Worm (Caenorhabditis elegans) whole organism, L4 larva: ENCODE data around the gene atln-2.

Experiments used
- D1046.2 ChIP-seq: fragments of 200-800 bp; sonication (Bioruptor generic); IDR thresholded peaks from 2 replicates; pipeline ENCODE4 v1.3.6; 2022; ENCODE audit warnings: missing genetic modification characterization, missing compliant biosample characterization
- F37D6.2 ChIP-seq: sonication (generic microtip); optimal IDR thresholded peaks from 2 replicates; lab custom pipeline; 2016; ENCODE audit warnings: mild to moderate bottlenecking, missing genetic modification characterization, missing compliant biosample characterization
- T20F7.1 ChIP-seq: fragments of 200-800 bp; sonication (Bioruptor generic); optimal IDR thresholded peaks from 2 replicates; lab custom pipeline; 2018; ENCODE audit warnings: mild to moderate bottlenecking, missing genetic modification characterization, missing compliant biosample characterization
- T26A8.4 ChIP-seq: fragments of 200-800 bp; sonication (Bioruptor generic); IDR thresholded peaks from 2 replicates; pipeline ENCODE4 v1.3.6; 2022; ENCODE audit warnings: missing genetic modification characterization, missing compliant biosample characterization
- aha-1 ChIP-seq: fragments of 150-350 bp; peaks from one replicate; lab custom pipeline; 2014; ENCODE audit warnings: missing biosample characterization, missing genetic modification characterization
- arid-1 ChIP-seq: fragments of 200-800 bp; sonication (Bioruptor generic); conservative IDR thresholded peaks from 2 replicates; pipeline ENCODE4 v1.3.6; 2022; ENCODE audit warnings: missing genetic modification reagents, missing genetic modification characterization, missing compliant biosample characterization
- ceh-20 ChIP-seq: fragments of 200-800 bp; sonication (Bioruptor generic); IDR thresholded peaks from 2 replicates; pipeline ENCODE4 v1.3.6; 2022; ENCODE audit warnings: missing genetic modification reagents, missing genetic modification characterization, missing compliant biosample characterization
- ceh-32 ChIP-seq: sonication (generic microtip); optimal IDR thresholded peaks from 2 replicates; lab custom pipeline; 2016; ENCODE audit warnings: mild to moderate bottlenecking, missing genetic modification characterization, missing compliant biosample characterization; ENCODE audit not compliant: poor library complexity
- ceh-82 ChIP-seq: sonication (generic microtip); optimal IDR thresholded peaks from 2 replicates; lab custom pipeline; 2017; ENCODE audit warnings: missing biosample characterization, missing genetic modification characterization
- ctbp-1 ChIP-seq: fragments of 200-800 bp; sonication (Bioruptor generic); IDR thresholded peaks from 2 replicates; pipeline ENCODE4 v1.3.6; 2022; ENCODE audit warnings: missing genetic modification reagents, missing genetic modification characterization, missing compliant biosample characterization
- daf-16 ChIP-seq, 3 experiments: sonication (generic microtip); optimal IDR thresholded peaks; 2 replicates each; lab custom pipeline; 2016 to 2017; ENCODE audit warnings: missing genetic modification characterization in 3 of 3, missing genetic modification reagents in 3 of 3, mild to moderate bottlenecking in 2 of 3, missing compliant biosample characterization in 2 of 3, missing biosample characterization in 1 of 3, moderate library complexity in 1 of 3
- daf-19 ChIP-seq: fragments of 200-800 bp; sonication (Bioruptor generic); conservative IDR thresholded peaks from 2 replicates; pipeline ENCODE4 v1.3.6; 2022; ENCODE audit warnings: missing genetic modification characterization, missing compliant biosample characterization
- dmd-9 ChIP-seq: fragments of 200-800 bp; sonication (Bioruptor generic); IDR thresholded peaks from 2 replicates; pipeline ENCODE4 v1.3.6; 2022; ENCODE audit warnings: missing genetic modification reagents, missing genetic modification characterization, missing compliant biosample characterization
- egl-43 ChIP-seq: fragments of 200-800 bp; sonication (Bioruptor generic); IDR thresholded peaks from 2 replicates; pipeline ENCODE4 v1.3.6; 2022; ENCODE audit warnings: missing genetic modification reagents, missing genetic modification characterization, missing compliant biosample characterization
- hif-1 ChIP-seq, 2 experiments: sonication (generic microtip); optimal IDR thresholded peaks; 2 replicates each; lab custom pipeline; 2016 to 2017; ENCODE audit warnings: missing compliant biosample characterization in 2 of 2, missing genetic modification characterization in 2 of 2, missing genetic modification reagents in 2 of 2, missing genotype in 2 of 2, mild to moderate bottlenecking in 1 of 2
- hlh-30 ChIP-seq: sonication (generic microtip); optimal IDR thresholded peaks from 2 replicates; lab custom pipeline; 2017; ENCODE audit warnings: antibody characterized with exemption, mild to moderate bottlenecking, missing genetic modification characterization, missing compliant biosample characterization; ENCODE audit not compliant: insufficient read depth
- hmg-1.1 ChIP-seq: fragments of 200-800 bp; sonication (Bioruptor generic); IDR thresholded peaks from 2 replicates; pipeline ENCODE4 v1.3.6; 2022; ENCODE audit warnings: missing genetic modification reagents, missing genetic modification characterization, missing compliant biosample characterization
- jun-1 ChIP-seq: fragments of 150-350 bp; optimal IDR thresholded peaks from 2 replicates; lab custom pipeline; 2014; ENCODE audit warnings: missing biosample characterization, missing genetic modification reagents, missing genetic modification characterization
- lim-7 ChIP-seq: fragments of 200-800 bp; sonication (Bioruptor generic); IDR thresholded peaks from 2 replicates; pipeline ENCODE4 v1.3.6; 2022; ENCODE audit warnings: missing genetic modification characterization, missing compliant biosample characterization
- lin-15B ChIP-seq: fragments of 150-350 bp; sonication (generic microtip); optimal IDR thresholded peaks from 3 replicates; lab custom pipeline; 2014; ENCODE audit warnings: missing biosample characterization, missing genetic modification characterization
- lin-38 ChIP-seq: fragments of 200-800 bp; sonication (Bioruptor generic); IDR thresholded peaks from 2 replicates; pipeline ENCODE4 v1.3.6; 2022; ENCODE audit warnings: missing genetic modification reagents, missing genetic modification characterization, missing compliant biosample characterization
- madf-5 ChIP-seq, 2 experiments: fragments of 200-800 bp; sonication (Bioruptor generic); IDR thresholded peaks; 2 replicates each; pipeline ENCODE4 v1.3.6; 2022; ENCODE audit warnings: missing compliant biosample characterization in 2 of 2, missing genetic modification characterization in 2 of 2
- mdl-1 ChIP-seq, 2 experiments: fragments of 150-350 bp in 1 of 2; sonication (generic microtip) in 1 of 2; optimal IDR thresholded peaks; 2 replicates each; lab custom pipeline; 2014 to 2017; ENCODE audit warnings: missing biosample characterization in 2 of 2, missing genetic modification characterization in 2 of 2
- mes-2 ChIP-seq: sonication (generic microtip); optimal IDR thresholded peaks from 2 replicates; lab custom pipeline; 2016; ENCODE audit warnings: missing genotype, mild to moderate bottlenecking, missing genetic modification characterization, missing compliant biosample characterization; ENCODE audit not compliant: poor library complexity, severe bottlenecking
- mxl-3 ChIP-seq: fragments of 200-800 bp; sonication (Bioruptor generic); optimal IDR thresholded peaks from 2 replicates; lab custom pipeline; 2018; ENCODE audit warnings: mild to moderate bottlenecking, missing genetic modification characterization, missing compliant biosample characterization
- nhr-102 ChIP-seq: sonication (generic microtip); optimal IDR thresholded peaks from 2 replicates; lab custom pipeline; 2016; ENCODE audit warnings: mild to moderate bottlenecking, missing genetic modification characterization, moderate library complexity, missing compliant biosample characterization
- nhr-11 ChIP-seq: fragments of 150-350 bp; optimal IDR thresholded peaks from 2 replicates; lab custom pipeline; 2014; ENCODE audit warnings: missing biosample characterization, missing genetic modification characterization
- nhr-111 ChIP-seq: fragments of 200-800 bp; sonication (Bioruptor generic); optimal IDR thresholded peaks from 2 replicates; lab custom pipeline; 2018; ENCODE audit warnings: mild to moderate bottlenecking, missing genetic modification characterization, missing compliant biosample characterization
- nhr-41 ChIP-seq: fragments of 200-800 bp; sonication (Bioruptor generic); IDR thresholded peaks from 2 replicates; pipeline ENCODE4 v1.3.6; 2022; ENCODE audit warnings: missing genetic modification reagents, missing genetic modification characterization, missing compliant biosample characterization
- nhr-42 ChIP-seq: fragments of 200-800 bp; sonication (Bioruptor generic); IDR thresholded peaks from 2 replicates; pipeline ENCODE4 v1.3.6; 2022; ENCODE audit warnings: missing genetic modification characterization, missing compliant biosample characterization
- nhr-6 ChIP-seq: fragments of 150-350 bp; optimal IDR thresholded peaks from 2 replicates; lab custom pipeline; 2014; ENCODE audit warnings: missing biosample characterization, missing genetic modification characterization
- nhr-76 ChIP-seq: fragments of 150-350 bp; optimal IDR thresholded peaks from 2 replicates; lab custom pipeline; 2014; ENCODE audit warnings: missing biosample characterization, missing genetic modification characterization
- pqm-1 ChIP-seq: sonication (generic microtip); optimal IDR thresholded peaks from 2 replicates; lab custom pipeline; 2017; ENCODE audit warnings: missing biosample characterization, missing genetic modification characterization
- skn-1 ChIP-seq: fragments of 150-350 bp; optimal IDR thresholded peaks from 2 replicates; lab custom pipeline; 2014; ENCODE audit warnings: missing biosample characterization, missing genetic modification characterization
- snpc-1.2 ChIP-seq: fragments of 200-800 bp; sonication (Bioruptor generic); IDR thresholded peaks from 2 replicates; pipeline ENCODE4 v1.3.6; 2022; ENCODE audit warnings: missing genetic modification reagents, missing genetic modification characterization, missing compliant biosample characterization
- snpc-4 ChIP-seq: fragments of 150-350 bp; optimal IDR thresholded peaks from 2 replicates; lab custom pipeline; 2014; ENCODE audit warnings: missing biosample characterization, missing genetic modification characterization
- tag-97 ChIP-seq: fragments of 200-800 bp; sonication (Bioruptor generic); IDR thresholded peaks from 2 replicates; pipeline ENCODE4 v1.3.6; 2022; ENCODE audit warnings: missing genetic modification characterization, missing compliant biosample characterization
- unc-130 ChIP-seq: sonication (generic microtip); optimal IDR thresholded peaks from 2 replicates; lab custom pipeline; 2016; ENCODE audit warnings: missing genetic modification reagents, missing genetic modification characterization, missing compliant biosample characterization
- unc-39 ChIP-seq: sonication (generic microtip); optimal IDR thresholded peaks from 2 replicates; lab custom pipeline; 2017; ENCODE audit warnings: missing biosample characterization, missing genetic modification characterization
- zfp-2 ChIP-seq: sonication (generic microtip); optimal IDR thresholded peaks from 2 replicates; lab custom pipeline; 2016; ENCODE audit warnings: mild to moderate bottlenecking, missing genetic modification characterization, missing compliant biosample characterization
- zip-11 ChIP-seq: fragments of 200-800 bp; sonication (Bioruptor generic); IDR thresholded peaks from 2 replicates; pipeline ENCODE4 v1.3.6; 2022; ENCODE audit warnings: missing genetic modification characterization, missing compliant biosample characterization

The atln-2 gene

ce11 chrIV:15036974-15037373 lies 55.6 kb downstream of the atln-2 start, which contains the start of gene eef-1B.2 (continued):
- TF ChIP-seq D1046.2 (GFP tag; lab: Robert Waterston, UW) (no peak), dmd-9 (GFP tag; lab: Robert Waterston, UW) (no peak), T20F7.1 (no peak), hif-1 (tag; optimal IDR thresholded peaks at IDR 0.05; lab: Kevin White, UChicago) (no peak), jun-1 (tag; lab: Kevin White, UChicago) (no peak), nhr-42 (no peak), daf-19 (GFP tag; lab: Robert Waterston, UW) (no peak), aha-1 (tag; lab: Kevin White, UChicago) (peak; percentile 97), lim-7 (GFP tag; lab: Robert Waterston, UW) (no peak), nhr-41 (GFP tag; lab: Robert Waterston, UW) (no peak), daf-16 (GFP tag; optimal IDR thresholded peaks at IDR 0.05; lab: Kevin White, UChicago) (no peak), daf-16 (tag; optimal IDR thresholded peaks at IDR 0.05; lab: Kevin White, UChicago) (peak; percentile 8), nhr-102 (tag; lab: Kevin White, UChicago) (no peak), tag-97 (GFP tag; lab: Robert Waterston, UW) (no peak), ceh-32 (no peak), madf-5 (GFP tag; IDR thresholded peaks at IDR 0.05; lab: Robert Waterston, UW) (no peak), nhr-11 (tag; lab: Kevin White, UChicago) (peak; percentile 23), nhr-111 (no peak), zfp-2 (tag; lab: Kevin White, UChicago) (no peak), lin-38 (GFP tag; lab: Robert Waterston, UW) (peak; percentile 50), pqm-1 (tag; lab: Kevin White, UChicago) (no peak), mdl-1 (tag; optimal IDR thresholded peaks at IDR 0.05; lab: Kevin White, UChicago) (peak in 1 of 2 experiments; percentile 21), skn-1 (tag; lab: Kevin White, UChicago) (no peak), snpc-4 (tag; lab: Kevin White, UChicago) (no peak), nhr-76 (tag; lab: Kevin White, UChicago) (no peak), unc-130 (GFP tag; lab: Kevin White, UChicago) (no peak), ceh-82 (no peak), arid-1 (GFP tag; lab: Robert Waterston, UW) (no peak), ctbp-1 (GFP tag; lab: Robert Waterston, UW) (no peak), F37D6.2 (tag; lab: Kevin White, UChicago) (no peak), mes-2 (tag; lab: Kevin White, UChicago) (peak; percentile 80), hlh-30 (tag; lab: Kevin White, UChicago) (peak; percentile 76), T26A8.4 (GFP tag; lab: Robert Waterston, UW) (no peak), lin-15B (tag; lab: Kevin White, UChicago) (no peak), zip-11 (GFP tag; lab: Robert Waterston, UW) (no peak), hmg-1.1 (GFP tag; lab: Robert Waterston, UW) (0 out of 2 replicates have a peak, but pooled peaks have one; percentile 7), unc-39 (no peak), mxl-3 (GFP tag; lab: Kevin White, UChicago) (no peak), egl-43 (GFP tag; lab: Robert Waterston, UW) (no peak), nhr-6 (peak; percentile 51)
- TF ChIP-seq, all 104 proteins: peak for 23

- no peak for TF ChIP-seq ceh-20 (GFP tag; lab: Robert Waterston, UW)
- 0 out of 2 replicates have a peak, but pooled peaks have one; percentile 31 for TF ChIP-seq snpc-1.2 (GFP tag; lab: Robert Waterston, UW)
Measured at ce11 chrIV:15037492-15037891, 56.1 kb downstream of the atln-2 start.
